Worm (Caenorhabditis elegans) whole organism, L4/young adult: ENCODE data around the gene F46B3.15.

Source experiments
- W03F9.2 ChIP-seq: fragments of 150-350 bp; optimal IDR thresholded peaks from 2 replicates; lab custom pipeline; 2014; ENCODE audit warnings: missing biosample characterization, missing genetic modification characterization
- dao-5 ChIP-seq: sonication (generic microtip); optimal IDR thresholded peaks from 2 replicates; lab custom pipeline; 2016; ENCODE audit warnings: missing genotype, missing genetic modification characterization, moderate library complexity, missing compliant biosample characterization
- him-1 ChIP-seq: sonication (generic microtip); optimal IDR thresholded peaks from 2 replicates; lab custom pipeline; 2016; ENCODE audit warnings: missing genotype, missing genetic modification reagents, missing genetic modification characterization, missing compliant biosample characterization

F46B3.15 gene

DNA sequence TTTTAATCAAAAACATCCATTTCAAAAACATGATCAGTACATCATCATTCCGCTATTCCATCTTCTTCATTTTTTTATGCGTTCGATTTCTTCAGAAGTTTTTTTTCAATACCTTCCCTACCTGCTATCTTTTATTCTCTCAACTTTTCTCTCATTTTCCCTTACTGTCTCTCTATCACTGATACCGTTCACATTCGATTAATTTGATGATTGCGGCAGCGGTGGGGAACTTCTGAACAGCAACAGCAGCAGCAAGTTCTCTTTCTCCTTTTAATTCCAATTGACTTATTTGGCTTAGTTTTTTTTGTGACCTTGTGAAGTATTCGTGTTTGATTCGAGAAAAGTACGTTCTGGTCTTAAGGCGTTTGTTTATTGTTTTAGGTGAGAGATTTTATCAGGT lies 15.3 kb upstream of the F46B3.15 start:
- no peak for TF ChIP-seq him-1
- TF ChIP-seq dao-5 (tag; lab: Kevin White, UChicago), result no peak
- TF ChIP-seq W03F9.2 (tag; lab: Kevin White, UChicago), result no peak

DNA sequence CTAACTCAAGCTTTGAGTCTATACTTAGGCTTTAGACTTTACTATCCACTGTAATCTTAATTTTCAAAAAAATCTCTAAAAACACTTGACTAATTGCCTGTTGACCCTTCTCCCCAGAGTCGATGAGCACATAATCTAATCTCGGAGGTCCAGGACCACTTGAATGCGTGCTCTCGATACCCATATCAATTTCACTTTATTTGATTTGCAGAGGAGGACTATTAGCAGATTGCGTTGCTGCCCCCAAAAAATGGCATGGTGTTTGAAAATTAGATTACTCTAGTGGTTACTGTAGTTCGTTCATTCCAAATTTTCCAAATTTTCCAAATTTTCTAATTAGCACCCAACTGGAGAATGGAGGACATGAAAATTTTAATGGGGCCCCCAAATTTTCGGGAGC lies 12.0 kb upstream of the F46B3.15 start:
- TF ChIP-seq W03F9.2 (tag; lab: Kevin White, UChicago) (no peak), him-1 (no peak), dao-5 (tag; lab: Kevin White, UChicago) (no peak)

DNA sequence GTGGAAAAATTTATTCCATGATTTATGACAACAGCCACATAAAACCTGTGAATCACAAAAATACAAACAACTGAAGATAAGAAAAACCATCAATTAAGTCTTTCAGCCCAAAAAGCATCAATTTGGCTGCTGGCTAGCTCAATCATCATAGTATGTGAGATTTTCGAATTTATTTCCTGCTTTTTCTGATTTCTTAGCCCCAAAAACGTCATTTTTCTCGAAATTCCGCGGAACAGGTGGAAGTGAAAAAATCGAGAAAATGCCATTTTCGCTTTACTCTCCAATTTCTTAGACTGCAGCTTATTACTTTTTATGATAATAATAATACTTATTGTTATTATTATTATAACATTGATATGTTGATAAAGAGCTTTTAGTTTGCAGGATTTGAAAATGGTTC lies 8.4 kb upstream of the F46B3.15 start, which contains the start of gene srxa-15:
TSS of gene srxa-15 (plus strand) at position 301 of the 400 bp plus-strand sequence.
- TF ChIP-seq W03F9.2 (tag; lab: Kevin White, UChicago) (no peak), him-1 (no peak), dao-5 (tag; lab: Kevin White, UChicago) (no peak)

- TF ChIP-seq him-1 (no peak), W03F9.2 (tag; lab: Kevin White, UChicago) (no peak), dao-5 (tag; lab: Kevin White, UChicago) (no peak)
Measured at ce11 chrV:20639294-20639693, 5.8 kb upstream of the F46B3.15 start, which contains the start of gene srxa-14. Gene srxa-14, plus strand, starts transcription at chrV:20639594.

ce11 chrV:20638344-20638743 lies 4.8 kb upstream of the F46B3.15 start, which contains the start of gene Y44A6B.3:
Gene Y44A6B.3, minus strand, starts transcription at chrV:20638444.
- TF ChIP-seq him-1 (no peak), W03F9.2 (tag; lab: Kevin White, UChicago) (no peak), dao-5 (tag; lab: Kevin White, UChicago) (no peak)

- TF ChIP-seq him-1, result no peak
- TF ChIP-seq W03F9.2 (tag; lab: Kevin White, UChicago), result no peak
- no peak for TF ChIP-seq dao-5 (tag; lab: Kevin White, UChicago)
Measured at ce11 chrV:20636855-20637254, 3.3 kb upstream of the F46B3.15 start, which contains the start of gene ttr-13. Gene ttr-13, minus strand, starts transcription at chrV:20636955.

DNA sequence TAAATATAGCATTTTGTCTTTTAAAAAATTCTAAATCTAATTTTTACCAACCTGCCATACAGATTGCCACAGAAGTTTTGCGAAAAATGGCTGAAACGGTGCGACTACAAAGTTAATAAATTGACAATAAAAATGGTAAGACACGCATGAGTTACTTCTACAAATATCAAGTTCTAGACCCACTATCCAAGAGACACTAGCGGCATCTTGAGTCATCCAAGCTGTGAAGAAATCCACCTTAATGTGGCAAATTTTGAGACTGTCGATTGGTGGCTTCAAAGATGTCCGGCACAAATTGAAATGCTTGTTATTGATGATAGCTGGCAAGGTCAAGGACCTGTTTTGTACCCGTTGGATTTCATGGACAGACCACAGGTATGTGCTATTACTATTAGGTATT lies 811 bp upstream of the F46B3.15 start, which contains the start of gene F46B3.16:
TSS of gene F46B3.16 (plus strand) at position 301 of the 400 bp plus-strand sequence.
- TF ChIP-seq him-1 (no peak), W03F9.2 (tag; lab: Kevin White, UChicago) (no peak)

DNA sequence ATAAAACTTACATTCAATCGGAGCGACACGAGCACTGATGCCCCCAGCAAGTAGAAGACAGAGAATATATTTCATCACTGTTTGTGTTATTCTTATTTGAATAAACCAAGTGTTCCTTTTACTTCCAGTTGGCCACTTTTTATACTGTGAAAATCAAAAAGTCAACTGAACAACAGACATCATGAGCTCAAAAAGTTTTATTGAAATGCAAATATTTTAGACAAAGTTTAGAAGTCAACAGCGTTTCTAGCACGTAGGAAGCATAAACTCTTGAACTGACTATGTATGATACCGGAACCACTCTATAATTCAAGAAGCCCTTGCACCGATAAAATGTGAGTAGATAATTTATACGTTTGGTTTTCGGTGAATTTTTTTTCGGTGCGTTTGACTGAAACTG lies 2.3 kb downstream of the F46B3.15 start, which contains the start of gene F46B3.14:
TSS of gene F46B3.14 (minus strand) at position 101 of the 400 bp plus-strand sequence.
- TF ChIP-seq W03F9.2 (tag; lab: Kevin White, UChicago) (no peak), him-1 (no peak), dao-5 (tag; lab: Kevin White, UChicago) (no peak)

DNA sequence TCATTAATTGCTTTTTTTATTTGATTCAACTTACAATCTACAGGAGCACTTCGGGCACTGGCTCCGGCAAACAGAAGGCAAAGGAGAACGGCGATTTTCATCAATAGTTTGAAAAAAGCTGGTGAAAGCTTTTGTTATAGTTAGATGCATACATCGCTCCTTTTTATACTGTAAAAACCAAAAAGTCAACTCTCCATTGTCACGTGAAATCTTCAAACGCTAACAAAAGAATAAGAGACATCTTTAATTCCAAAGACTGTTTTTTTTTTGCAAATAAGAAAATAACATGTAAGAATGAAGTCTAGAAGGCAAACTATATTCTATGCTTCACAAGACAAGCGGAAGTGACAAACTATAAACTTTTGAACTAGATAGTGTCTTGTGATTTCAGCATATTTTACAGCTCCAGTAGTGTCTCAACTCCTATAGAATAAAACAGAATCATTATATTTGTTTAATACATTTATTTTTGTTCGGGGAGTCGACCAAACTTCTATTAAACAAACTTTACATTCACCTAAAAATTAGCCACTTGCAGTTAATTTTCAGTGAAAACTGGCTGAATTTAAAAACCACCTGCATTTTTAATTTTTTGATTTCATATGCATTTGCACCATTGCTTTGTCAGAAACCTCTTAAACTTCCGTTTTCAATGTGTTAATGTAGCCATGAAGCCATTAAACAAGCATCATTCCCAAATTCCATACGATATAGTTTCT lies 7.3 kb downstream of the F46B3.15 start, which contains the start of the genes F46B3.9 and srz-18:
TSS of gene F46B3.9 (minus strand) at position 101 of the 719 bp plus-strand sequence.
TSS of gene srz-18 (plus strand) at position 669 of the 719 bp plus-strand sequence.
- TF ChIP-seq W03F9.2 (tag; lab: Kevin White, UChicago), result no peak
- TF ChIP-seq dao-5 (tag; lab: Kevin White, UChicago), result no peak
- TF ChIP-seq him-1, result no peak

DNA sequence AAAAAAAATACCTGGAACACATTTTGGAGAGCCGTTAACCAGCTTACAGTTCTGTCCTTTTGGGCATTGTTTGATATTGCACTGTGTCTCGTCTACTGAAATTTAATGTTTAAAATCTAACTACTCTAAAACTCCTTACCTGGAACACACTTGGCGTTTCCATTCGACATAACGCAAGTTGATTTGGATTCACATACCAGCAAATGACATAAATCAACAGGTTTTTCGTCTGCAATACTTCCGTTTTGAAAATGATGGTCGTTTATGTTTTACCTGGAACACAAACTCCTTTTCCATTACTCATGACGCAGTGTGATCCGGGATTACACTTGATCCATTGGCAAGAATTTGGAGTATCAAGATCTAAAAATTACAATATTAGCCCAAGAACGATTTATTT lies 8.3 kb downstream of the F46B3.15 start:
- TF ChIP-seq him-1, result no peak
- TF ChIP-seq W03F9.2 (tag; lab: Kevin White, UChicago), result no peak
- no peak for TF ChIP-seq dao-5 (tag; lab: Kevin White, UChicago)

DNA sequence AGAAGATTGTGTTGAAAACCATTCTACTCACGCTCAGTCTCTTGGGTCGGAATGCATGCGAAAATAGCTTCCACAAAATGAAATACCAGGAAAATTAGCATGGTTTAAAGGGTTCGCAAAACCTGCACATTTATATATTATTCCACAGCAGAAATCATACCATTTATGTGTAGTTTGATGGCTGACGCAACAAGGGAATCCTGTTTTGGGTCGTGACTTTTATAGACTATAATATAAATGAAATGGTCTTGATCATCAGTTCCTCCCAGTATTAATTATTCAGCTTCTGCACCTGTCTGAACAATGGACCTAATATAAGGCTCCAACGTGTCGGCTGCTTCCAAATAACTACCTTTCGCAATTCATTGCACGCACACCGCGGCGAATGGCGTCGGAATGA lies 10.5 kb downstream of the F46B3.15 start, which contains the start of gene F46B3.8:
TSS of gene F46B3.8 (minus strand) at position 101 of the 400 bp plus-strand sequence.
- no peak for TF ChIP-seq W03F9.2 (tag; lab: Kevin White, UChicago)
- no peak for TF ChIP-seq dao-5 (tag; lab: Kevin White, UChicago)
- no peak for TF ChIP-seq him-1

ce11 chrV:20618632-20619031 lies 14.9 kb downstream of the F46B3.15 start, which contains the start of gene F46B3.7:
Gene F46B3.7, minus strand, starts transcription at chrV:20618732.
- TF ChIP-seq W03F9.2 (tag; lab: Kevin White, UChicago) (no peak), him-1 (no peak), dao-5 (tag; lab: Kevin White, UChicago) (no peak)

ce11 chrV:20609494-20609893 lies 24.0 kb downstream of the F46B3.15 start, which contains the start of gene grd-2:
Gene grd-2, plus strand, starts transcription at chrV:20609794.
- no peak for TF ChIP-seq him-1
- no peak for TF ChIP-seq W03F9.2 (tag; lab: Kevin White, UChicago)
- TF ChIP-seq dao-5 (tag; lab: Kevin White, UChicago), result no peak

ce11 chrV:20608688-20609087 lies 24.8 kb downstream of the F46B3.15 start, which contains the start of gene ttr-12:
Gene ttr-12, minus strand, starts transcription at chrV:20608788.
- TF ChIP-seq him-1, result no peak
- no peak for TF ChIP-seq dao-5 (tag; lab: Kevin White, UChicago)
